Fruit fly (Drosophila melanogaster): ENCODE results near the gene CG34328.

CG34328 gene

dm6 chrX:18366033-18366850, 33.6 kb downstream of the CG34328 start, which contains the start of gene CrebB (continued):
- no peak for TF ChIP-seq Kr (GFP tag; optimal IDR thresholded peaks at IDR 0.05)
- TF ChIP-seq salm (tag; optimal IDR thresholded peaks at IDR 0.05), result no peak
- TF ChIP-seq scrt (GFP tag; optimal IDR thresholded peaks at IDR 0.05), result peak; percentile 2
- no peak for TF ChIP-seq CG5245 (GFP tag; optimal IDR thresholded peaks at IDR 0.05)
- TF ChIP-seq CG13123 (GFP tag; optimal IDR thresholded peaks at IDR 0.05), result no peak
- peak; percentile 20; the same call in 1 of the 2 replicates for TF ChIP-seq ssp (GFP tag; IDR thresholded peaks at IDR 0.05)
- peak; percentile 7 for TF ChIP-seq CG4282 (GFP tag; optimal IDR thresholded peaks at IDR 0.05)
- 0 out of 2 replicates have a peak, but pooled peaks have one; percentile 48 for TF ChIP-seq bbx (GFP tag; IDR thresholded peaks at IDR 0.05; ENCODE audit: partially characterized antibody)
- TF ChIP-seq Bdp1 (GFP tag; optimal IDR thresholded peaks at IDR 0.05), result no peak
- TF ChIP-seq Hr39 (optimal IDR thresholded peaks at IDR 0.05), result no peak
- TF ChIP-seq CG12219 (GFP tag; optimal IDR thresholded peaks at IDR 0.05), result peak; percentile 35
- peak; percentile 34 for TF ChIP-seq CG7839 (tag; optimal IDR thresholded peaks at IDR 0.05)
- peak; percentile 41 for TF ChIP-seq Bteb2 (GFP tag; optimal IDR thresholded peaks at IDR 0.05)
- peak; percentile 21 for TF ChIP-seq CG9817 (tag; optimal IDR thresholded peaks at IDR 0.05)
- no peak for TF ChIP-seq Hr51 (GFP tag; optimal IDR thresholded peaks at IDR 0.05)
- no peak for TF ChIP-seq sc (optimal IDR thresholded peaks at IDR 0.05)
- no peak for TF ChIP-seq sc (GFP tag; optimal IDR thresholded peaks at IDR 0.05)
- no peak for TF ChIP-seq CG10462 (GFP tag; optimal IDR thresholded peaks at IDR 0.05)
- peak; percentile 49; the same call in 2 of the 3 replicates for TF ChIP-seq CG34224 (GFP tag; IDR thresholded peaks at IDR 0.05; ENCODE audit: partially characterized antibody)
- no peak for TF ChIP-seq gce (GFP tag; IDR thresholded peaks at IDR 0.05)
- no peak for TF ChIP-seq CG12942 (GFP tag; optimal IDR thresholded peaks at IDR 0.05)
- no peak for TF ChIP-seq CG15073 (GFP tag; optimal IDR thresholded peaks at IDR 0.05)
- no peak for TF ChIP-seq Hmr (GFP tag; optimal IDR thresholded peaks at IDR 0.05)
- peak; percentile 37 for TF ChIP-seq CG12155 (GFP tag; optimal IDR thresholded peaks at IDR 0.05)
- TF ChIP-seq CG18011 (GFP tag; optimal IDR thresholded peaks at IDR 0.05), result no peak
- peak; percentile 39; the same call in 1 of the 2 replicates for TF ChIP-seq sna (GFP tag; IDR thresholded peaks at IDR 0.05; ENCODE audit: partially characterized antibody)
- peak; percentile 99 for TF ChIP-seq sr (GFP tag; IDR thresholded peaks at IDR 0.05)
- no peak for TF ChIP-seq stwl (tag; optimal IDR thresholded peaks at IDR 0.05)
- no peak for TF ChIP-seq Oaz (GFP tag; IDR thresholded peaks at IDR 0.05)
- TF ChIP-seq inv (GFP tag; IDR thresholded peaks at IDR 0.05; ENCODE audit: partially characterized antibody), result 0 out of 2 replicates have a peak, but pooled peaks have one; percentile 28
- TF ChIP-seq CG11398 (GFP tag; optimal IDR thresholded peaks at IDR 0.05), result no peak
- TF ChIP-seq Lpt (GFP tag; optimal IDR thresholded peaks at IDR 0.05), result no peak
- TF ChIP-seq CG10431 (GFP tag; optimal IDR thresholded peaks at IDR 0.05), result no peak
- no peak for TF ChIP-seq amos (GFP tag; IDR thresholded peaks at IDR 0.05; ENCODE audit: partially characterized antibody)
- TF ChIP-seq ci (GFP tag; IDR thresholded peaks at IDR 0.05), result peak; percentile 61; the same call in 1 of the 3 replicates
- TF ChIP-seq CG17385 (GFP tag; optimal IDR thresholded peaks at IDR 0.05), result no peak
- peak in 1 of 2 experiments; percentile 86 for TF ChIP-seq crp (GFP tag; optimal IDR thresholded peaks at IDR 0.05)
- TF ChIP-seq CG32772 (GFP tag; IDR thresholded peaks at IDR 0.05), result 0 out of 2 replicates have a peak, but pooled peaks have one; percentile 22
- no peak for TF ChIP-seq stc (GFP tag; IDR thresholded peaks at IDR 0.05)
- no peak for TF ChIP-seq Awh (GFP tag; IDR thresholded peaks at IDR 0.05)
- TF ChIP-seq CG13894 (tag; optimal IDR thresholded peaks at IDR 0.05), result peak; percentile 13
- TF ChIP-seq Ssrp (tag; optimal IDR thresholded peaks at IDR 0.05), result no peak
- TF ChIP-seq CG7745 (tag; optimal IDR thresholded peaks at IDR 0.05), result no peak
- TF ChIP-seq grau (tag; optimal IDR thresholded peaks at IDR 0.05), result peak; percentile 15
- TF ChIP-seq NC2β (GFP tag; optimal IDR thresholded peaks at IDR 0.05), result no peak
- no peak for TF ChIP-seq CG4820 (GFP tag; optimal IDR thresholded peaks at IDR 0.05)
- no peak for TF ChIP-seq CG9797 (GFP tag; optimal IDR thresholded peaks at IDR 0.05)
- peak; percentile 66 for TF ChIP-seq phol (tag; optimal IDR thresholded peaks at IDR 0.05)
- peak; percentile 19 for TF ChIP-seq Sox102F (GFP tag; optimal IDR thresholded peaks at IDR 0.05)

All from whole organism, embryonic.